Fruit fly (Drosophila melanogaster): ENCODE data around the gene CG15412.
"Not testable (repeated sequence)": the region's sequence is repeated elsewhere in the genome, so short reads cannot be mapped to it uniquely, and the experiment has no call there.

Gene CG15412

dm6 chr2L:3375611-3376010, at the start of gene CG15412:
TSS of gene CG15412 (minus strand) at chr2L:3375711.
- TF ChIP-seq noc (tag; optimal IDR thresholded peaks at IDR 0.05) = no peak

DNA sequence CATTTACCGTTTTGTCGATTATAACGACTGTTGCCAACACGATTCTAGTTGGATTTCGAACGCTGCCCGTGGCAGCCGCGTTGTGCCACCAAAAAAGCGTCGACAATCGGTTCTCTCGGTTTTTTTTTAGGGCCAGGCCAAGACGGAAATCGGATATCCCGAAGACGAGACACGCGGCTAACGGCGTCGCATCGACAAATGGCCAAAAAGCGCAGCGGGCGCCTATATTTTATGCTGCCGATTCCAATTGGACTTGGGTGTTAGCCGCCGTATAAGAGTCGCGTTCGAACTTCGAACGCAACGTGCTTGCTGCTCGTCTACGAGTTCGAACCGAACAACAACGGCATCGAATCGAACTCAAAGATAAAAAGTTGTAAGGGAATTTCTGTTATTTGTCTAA, 47.2 kb upstream of the CG15412 start:
- no peak for TF ChIP-seq noc (tag; optimal IDR thresholded peaks at IDR 0.05)

DNA sequence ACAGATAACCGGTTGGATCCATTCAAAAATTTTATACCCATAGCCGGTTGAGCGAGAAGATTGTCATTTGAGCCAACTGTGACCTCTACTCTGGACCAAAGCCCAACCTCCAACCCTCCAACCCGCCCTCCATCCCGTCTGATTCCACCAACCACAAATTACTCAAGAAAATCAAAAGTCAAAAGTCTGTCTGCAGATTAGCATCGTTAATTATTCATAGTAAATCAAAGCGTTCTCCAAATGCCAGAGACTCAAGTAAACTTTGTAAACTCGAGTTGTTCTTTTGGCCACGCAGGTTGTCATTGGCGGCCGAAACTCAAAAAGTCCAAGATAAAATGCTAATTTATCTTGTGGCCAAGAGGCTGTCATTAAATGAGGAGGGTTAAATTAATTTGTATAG, 42.1 kb upstream of the CG15412 start:
- TF ChIP-seq noc (tag; optimal IDR thresholded peaks at IDR 0.05) = no peak

DNA sequence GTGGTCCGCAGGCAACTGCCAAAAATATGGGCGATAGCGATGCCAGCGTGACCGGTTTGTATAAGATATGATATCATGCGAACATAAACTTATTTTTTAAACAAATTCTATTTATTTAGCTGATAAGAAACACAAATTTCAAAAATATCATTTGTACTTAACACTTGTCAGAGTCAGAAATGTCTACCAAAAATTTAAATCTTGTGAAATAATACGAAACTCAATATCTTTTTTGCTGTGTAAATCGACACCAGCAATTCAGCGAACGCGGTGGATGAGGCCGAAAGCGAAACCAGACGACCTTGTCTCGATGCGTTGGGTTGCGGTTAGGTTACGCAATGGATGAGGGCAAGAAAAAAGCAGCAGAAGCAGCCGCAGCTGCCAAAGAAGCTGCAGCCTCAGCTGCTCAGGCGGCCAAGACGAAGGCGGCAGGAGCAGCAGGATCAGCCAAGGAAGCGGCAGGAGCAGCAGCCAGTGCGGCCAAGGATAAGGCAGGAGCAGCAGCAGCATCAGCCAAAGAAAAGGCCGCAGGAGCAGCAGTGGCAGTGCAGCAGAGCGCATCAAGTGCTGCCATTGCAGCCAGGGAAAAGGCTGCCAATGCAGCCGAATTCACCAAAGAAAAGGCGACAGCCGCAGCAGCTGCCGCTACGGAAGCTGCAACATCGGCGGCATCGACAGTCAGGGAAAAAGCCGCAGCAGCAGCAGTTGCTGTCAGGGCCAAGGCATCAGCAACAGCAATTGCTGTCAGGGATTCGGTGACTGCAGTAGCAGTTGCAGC, 41.2 kb upstream of the CG15412 start, which contains the start of gene CG31952:
TSS of gene CG31952 (plus strand) at position 167 of the 778 bp plus-strand sequence.
- TF ChIP-seq noc (tag; optimal IDR thresholded peaks at IDR 0.05) = peak; percentile 2

- no peak for TF ChIP-seq noc (tag; optimal IDR thresholded peaks at IDR 0.05)
These were observed 34.7 kb upstream of the CG15412 start, which contains the start of gene CG8840 for dm6 chr2L:3410260-3410659. TSS of gene CG8840 (plus strand) at chr2L:3410560.

dm6 chr2L:3407722-3408121, 32.2 kb upstream of the CG15412 start:
- no peak for TF ChIP-seq noc (tag; optimal IDR thresholded peaks at IDR 0.05)

dm6 chr2L:3397594-3398073, 22.1 kb upstream of the CG15412 start, which contains the start of gene CG34175:
TSS of gene CG34175 (plus strand) at chr2L:3398023.
- no peak for TF ChIP-seq noc (tag; optimal IDR thresholded peaks at IDR 0.05)

- TF ChIP-seq noc (tag; optimal IDR thresholded peaks at IDR 0.05) = not testable (repeated sequence)
These were observed 12.9 kb upstream of the CG15412 start, which contains the start of gene CG42460 for dm6 chr2L:3388396-3388795. TSS of gene CG42460 (minus strand) at chr2L:3388496.

- no peak for TF ChIP-seq noc (tag; optimal IDR thresholded peaks at IDR 0.05)
These were observed 12.1 kb upstream of the CG15412 start, which contains the start of gene Sfp23F for dm6 chr2L:3387643-3388042. TSS of gene Sfp23F (minus strand) at chr2L:3387743.

- no peak for TF ChIP-seq noc (tag; optimal IDR thresholded peaks at IDR 0.05)
These were observed 1.2 kb upstream of the CG15412 start, which contains the start of the genes CG9662 and Ptpa for dm6 chr2L:3376684-3377086. TSS of gene CG9662 (minus strand) at chr2L:3376737. TSS of gene Ptpa (plus strand) at chr2L:3377002.

- peak; percentile 12 for TF ChIP-seq noc (tag; optimal IDR thresholded peaks at IDR 0.05)
These were observed 2.3 kb downstream of the CG15412 start, which contains the start of gene GramD1B for dm6 chr2L:3373242-3373641. TSS of gene GramD1B (minus strand) at chr2L:3373372.

dm6 chr2L:3372483-3372929, 3.0 kb downstream of the CG15412 start:
- no peak for TF ChIP-seq noc (tag; optimal IDR thresholded peaks at IDR 0.05)

- no peak for TF ChIP-seq noc (tag; optimal IDR thresholded peaks at IDR 0.05)
These were observed 3.6 kb downstream of the CG15412 start for dm6 chr2L:3371776-3372383.

- TF ChIP-seq noc (tag; optimal IDR thresholded peaks at IDR 0.05) = no peak
These were observed 4.2 kb downstream of the CG15412 start for dm6 chr2L:3371340-3371739.

DNA sequence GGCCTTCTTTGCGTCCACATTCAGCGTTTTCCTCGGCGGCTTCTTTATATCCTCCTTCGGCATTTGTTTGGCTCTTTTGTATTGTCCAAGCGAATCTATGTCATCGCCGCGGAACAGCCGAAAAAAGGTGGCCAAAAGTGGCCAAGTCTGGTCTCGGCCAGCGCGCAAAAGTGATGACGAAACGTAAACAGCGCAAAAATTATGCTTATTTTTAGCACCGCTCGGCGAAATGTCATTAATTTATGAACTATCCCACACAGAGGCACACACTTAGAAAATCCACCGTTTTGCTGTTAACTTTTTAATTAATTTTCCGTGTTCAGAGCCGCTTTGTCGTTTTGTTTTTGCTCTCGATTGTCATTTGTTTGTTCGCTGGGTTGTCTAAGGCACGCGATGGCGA, 4.6 kb downstream of the CG15412 start:
- TF ChIP-seq noc (tag; optimal IDR thresholded peaks at IDR 0.05) = no peak

dm6 chr2L:3369822-3370221, 5.7 kb downstream of the CG15412 start:
- TF ChIP-seq noc (tag; optimal IDR thresholded peaks at IDR 0.05) = no peak

Measured in whole organism, larva.